Fruit fly (Drosophila melanogaster): ENCODE data around the gene mRpL39.
A peak's percentile ranks its signal among the peaks of the same experiment; 100 is the strongest.

DNA sequence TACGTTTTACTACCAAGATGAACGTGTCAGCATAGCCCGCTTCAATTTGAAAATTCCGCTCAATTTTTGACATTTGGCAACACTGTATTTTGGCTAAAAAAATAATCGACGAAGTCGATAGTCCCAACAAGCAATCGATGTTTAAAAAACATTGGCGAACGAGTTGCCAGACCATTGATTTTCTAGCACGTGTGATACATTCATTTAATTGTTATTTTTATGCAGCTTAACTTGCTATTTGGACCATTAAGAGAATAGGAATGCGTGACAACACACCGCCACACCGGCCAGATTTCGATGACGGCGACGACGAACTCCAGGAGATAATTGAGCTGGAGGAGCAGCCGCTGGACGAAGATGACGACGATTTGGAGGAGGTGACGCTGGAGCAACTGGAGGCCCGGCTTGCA, 16.8 kb downstream of the mRpL39 start, which contains the start of gene CG5114:
- TF ChIP-seq CG8478 (optimal IDR thresholded peaks at IDR 0.05) (no peak), CTCF (optimal IDR thresholded peaks at IDR 0.05) (peak; percentile 5 to 36)

All from S2 (cell line).